Fruit fly (Drosophila melanogaster): ENCODE data around the gene CG12535.

Gene CG12535

DNA sequence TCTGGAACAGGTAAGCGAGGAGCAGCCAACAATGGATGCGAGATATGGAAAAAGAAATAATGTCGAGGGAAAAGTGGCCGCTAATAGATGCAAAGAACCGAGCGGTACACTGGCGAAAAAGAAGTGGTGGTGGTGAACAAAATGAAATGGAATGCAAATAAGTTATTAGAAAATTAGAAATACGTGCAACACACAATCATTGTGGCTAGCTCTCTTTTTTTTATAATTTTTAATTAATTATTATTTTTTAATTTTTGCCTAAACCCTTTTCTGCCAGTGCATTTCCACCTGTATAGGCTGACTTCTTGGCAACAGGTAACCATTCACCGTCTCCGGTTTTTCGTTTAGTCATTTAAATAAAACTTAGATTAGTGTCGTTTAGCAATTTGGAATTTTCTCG, 93.6 kb downstream of the CG12535 start (continued):
- no peak for TF ChIP-seq Drgx (GFP tag; IDR thresholded peaks at IDR 0.05)
- TF ChIP-seq slp2 (GFP tag; optimal IDR thresholded peaks at IDR 0.05), result no peak
- peak; percentile 64 for TF ChIP-seq CG3407 (GFP tag; optimal IDR thresholded peaks at IDR 0.05)
- peak; percentile 66 for TF ChIP-seq CG1602 (GFP tag; optimal IDR thresholded peaks at IDR 0.05)
- TF ChIP-seq CG14667 (GFP tag; IDR thresholded peaks at IDR 0.05), result peak; percentile 76
- TF ChIP-seq Trl (optimal IDR thresholded peaks at IDR 0.05), result no peak
- peak; percentile 50 for TF ChIP-seq Trl (GFP tag; optimal IDR thresholded peaks at IDR 0.05)
- peak; percentile 73 for TF ChIP-seq CG14441 (GFP tag; IDR thresholded peaks at IDR 0.05)
- peak; percentile 70 for TF ChIP-seq Usf (GFP tag; optimal IDR thresholded peaks at IDR 0.05)
- peak; percentile 83 for TF ChIP-seq CG7372 (GFP tag; IDR thresholded peaks at IDR 0.05)
- TF ChIP-seq CG42726 (GFP tag; IDR thresholded peaks at IDR 0.05; ENCODE audit: partially characterized antibody), result no peak
- peak; percentile 2 for TF ChIP-seq crc (GFP tag; optimal IDR thresholded peaks at IDR 0.05)
- TF ChIP-seq ERR (GFP tag; optimal IDR thresholded peaks at IDR 0.05), result no peak
- no peak for TF ChIP-seq p53 (GFP tag; optimal IDR thresholded peaks at IDR 0.05)
- TF ChIP-seq CG8388 (GFP tag; optimal IDR thresholded peaks at IDR 0.05), result peak; percentile 78
- TF ChIP-seq jigr1 (GFP tag; IDR thresholded peaks at IDR 0.05), result 0 out of 3 replicates have a peak, but pooled peaks have one; percentile 41
- TF ChIP-seq CG9876 (GFP tag; optimal IDR thresholded peaks at IDR 0.05), result no peak
- peak; percentile 54; the same call in 1 of the 2 replicates for TF ChIP-seq CG4360 (GFP tag; IDR thresholded peaks at IDR 0.05)
- TF ChIP-seq CG4730 (GFP tag; IDR thresholded peaks at IDR 0.05), result peak; percentile 70
- TF ChIP-seq sim (GFP tag; IDR thresholded peaks at IDR 0.05), result peak; percentile 71
- peak; percentile 61 for TF ChIP-seq CG7745 (tag; optimal IDR thresholded peaks at IDR 0.05)
- TF ChIP-seq Fer3 (tag; optimal IDR thresholded peaks at IDR 0.05), result peak; percentile 60
- peak; percentile 76 for TF ChIP-seq CG30431 (GFP tag; optimal IDR thresholded peaks at IDR 0.05)
- TF ChIP-seq trh (GFP tag; optimal IDR thresholded peaks at IDR 0.05), result peak; percentile 34
- no peak for TF ChIP-seq inv (GFP tag; IDR thresholded peaks at IDR 0.05; ENCODE audit: partially characterized antibody)
- peak; percentile 1 for TF ChIP-seq kah (GFP tag; optimal IDR thresholded peaks at IDR 0.05)
- TF ChIP-seq CG6765 (GFP tag; optimal IDR thresholded peaks at IDR 0.05), result peak; percentile 62
- TF ChIP-seq al (GFP tag; IDR thresholded peaks at IDR 0.05), result peak; percentile 79
- no peak for TF ChIP-seq Tbp (GFP tag; optimal IDR thresholded peaks at IDR 0.05)
- TF ChIP-seq CG13424 (tag; optimal IDR thresholded peaks at IDR 0.05), result peak; percentile 77
- peak; percentile 62 for TF ChIP-seq CG8359 (GFP tag; optimal IDR thresholded peaks at IDR 0.05; ENCODE audit: borderline replicate concordance)
- peak; percentile 71 for TF ChIP-seq CG1233 (GFP tag; optimal IDR thresholded peaks at IDR 0.05)
- peak; percentile 18 for TF ChIP-seq CHES-1-like (GFP tag; optimal IDR thresholded peaks at IDR 0.05)
- TF ChIP-seq CG11247 (GFP tag; IDR thresholded peaks at IDR 0.05), result peak; percentile 72
- TF ChIP-seq corto (GFP tag; optimal IDR thresholded peaks at IDR 0.05), result no peak
- peak; percentile 41 for TF ChIP-seq CG12942 (GFP tag; optimal IDR thresholded peaks at IDR 0.05)
- no peak for TF ChIP-seq BEAF-32 (GFP tag; optimal IDR thresholded peaks at IDR 0.05)
- TF ChIP-seq CrebB (tag; optimal IDR thresholded peaks at IDR 0.05), result no peak
- peak; percentile 85 for TF ChIP-seq lmd (GFP tag; IDR thresholded peaks at IDR 0.05)
- peak; percentile 65 for TF ChIP-seq ATbp (GFP tag; optimal IDR thresholded peaks at IDR 0.05)
- TF ChIP-seq rib (GFP tag; IDR thresholded peaks at IDR 0.05), result 0 out of 2 replicates have a peak, but pooled peaks have one; percentile 48
- TF ChIP-seq zf30C (GFP tag; optimal IDR thresholded peaks at IDR 0.05), result peak; percentile 82
- peak; percentile 86 for TF ChIP-seq CG4404 (GFP tag; IDR thresholded peaks at IDR 0.05)
- TF ChIP-seq gfzf (GFP tag; optimal IDR thresholded peaks at IDR 0.05), result no peak
- TF ChIP-seq CG10565 (GFP tag; optimal IDR thresholded peaks at IDR 0.05), result no peak
- peak; percentile 90 for TF ChIP-seq CG32532 (GFP tag; IDR thresholded peaks at IDR 0.05)
- peak; percentile 1 for TF ChIP-seq mam (GFP tag; optimal IDR thresholded peaks at IDR 0.05)
- peak; percentile 91 for TF ChIP-seq CG2712 (tag; optimal IDR thresholded peaks at IDR 0.05)
- peak; percentile 75 for TF ChIP-seq CG7556 (GFP tag; optimal IDR thresholded peaks at IDR 0.05)
- peak; percentile 66; the same call in 1 of the 2 replicates for TF ChIP-seq NFAT (GFP tag; IDR thresholded peaks at IDR 0.05)
- TF ChIP-seq Myb (GFP tag; optimal IDR thresholded peaks at IDR 0.05), result peak; percentile 16
- TF ChIP-seq CG12155 (GFP tag; optimal IDR thresholded peaks at IDR 0.05), result peak; percentile 73
